Fruit fly (Drosophila melanogaster): Measurements from ENCODE around the gene Spn77Bc.
A peak's percentile ranks its signal among the peaks of the same experiment; 100 is the strongest.

Gene Spn77Bc

dm6 chr3L:20388983-20389382 lies 46.5 kb downstream of the Spn77Bc start (continued):
- TF ChIP-seq CG7963 (GFP tag; IDR thresholded peaks at IDR 0.05; ENCODE audit: partially characterized antibody) (no peak), cad (GFP tag; optimal IDR thresholded peaks at IDR 0.05) (no peak), CG14710 (tag; optimal IDR thresholded peaks at IDR 0.05) (no peak), CG2199 (GFP tag; IDR thresholded peaks at IDR 0.05) (no peak), Sry-β (GFP tag; optimal IDR thresholded peaks at IDR 0.05) (no peak), CG32532 (GFP tag; IDR thresholded peaks at IDR 0.05) (peak; percentile 55; the same call in 1 of the 2 replicates), tna (GFP tag; IDR thresholded peaks at IDR 0.05; ENCODE audit: partially characterized antibody) (no peak), CG7556 (GFP tag; optimal IDR thresholded peaks at IDR 0.05) (peak; percentile 4), kay (GFP tag; optimal IDR thresholded peaks at IDR 0.05) (peak; percentile 38), CG7372 (GFP tag; IDR thresholded peaks at IDR 0.05) (no peak), Sox100B (GFP tag; optimal IDR thresholded peaks at IDR 0.05) (no peak), nerfin-1 (tag; optimal IDR thresholded peaks at IDR 0.05) (no peak), CG11093 (GFP tag; IDR thresholded peaks at IDR 0.05) (no peak), CG9437 (GFP tag; optimal IDR thresholded peaks at IDR 0.05) (no peak), org-1 (GFP tag; optimal IDR thresholded peaks at IDR 0.05) (peak; percentile 36), CG14441 (GFP tag; IDR thresholded peaks at IDR 0.05) (peak; percentile 60; the same call in 1 of the 2 replicates), CG14860 (GFP tag; IDR thresholded peaks at IDR 0.05; ENCODE audit: partially characterized antibody) (no peak), CoRest (tag; optimal IDR thresholded peaks at IDR 0.05) (peak; percentile 21), Asciz (GFP tag; optimal IDR thresholded peaks at IDR 0.05) (no peak), Taf1 (GFP tag; IDR thresholded peaks at IDR 0.05) (no peak), CG13894 (tag; optimal IDR thresholded peaks at IDR 0.05) (peak; percentile 24), CG11696 (GFP tag; IDR thresholded peaks at IDR 0.05) (no peak), CG12219 (GFP tag; optimal IDR thresholded peaks at IDR 0.05) (peak; percentile 34), CG4360 (GFP tag; IDR thresholded peaks at IDR 0.05) (no peak), CG6765 (GFP tag; optimal IDR thresholded peaks at IDR 0.05) (no peak), CG10267 (tag; optimal IDR thresholded peaks at IDR 0.05) (no peak), kni (GFP tag; optimal IDR thresholded peaks at IDR 0.05) (no peak), jigr1 (GFP tag; IDR thresholded peaks at IDR 0.05) (no peak), scrt (GFP tag; optimal IDR thresholded peaks at IDR 0.05) (no peak), ssp (GFP tag; IDR thresholded peaks at IDR 0.05) (no peak), CG7987 (GFP tag; optimal IDR thresholded peaks at IDR 0.05) (peak; percentile 28), chn (GFP tag; optimal IDR thresholded peaks at IDR 0.05) (peak; percentile 18), Max (GFP tag; optimal IDR thresholded peaks at IDR 0.05) (peak; percentile 24), CG10321 (GFP tag; IDR thresholded peaks at IDR 0.05) (no peak), grau (tag; optimal IDR thresholded peaks at IDR 0.05) (peak; percentile 37), trem (tag; optimal IDR thresholded peaks at IDR 0.05) (no peak), D19B (GFP tag; optimal IDR thresholded peaks at IDR 0.05) (no peak), Bgb (GFP tag; IDR thresholded peaks at IDR 0.05; ENCODE audit: partially characterized antibody) (no peak), CG10959 (GFP tag; IDR thresholded peaks at IDR 0.05) (no peak), pita (GFP tag; optimal IDR thresholded peaks at IDR 0.05) (no peak), pros (GFP tag; optimal IDR thresholded peaks at IDR 0.05) (no peak), D19A (tag; optimal IDR thresholded peaks at IDR 0.05) (no peak), h (optimal IDR thresholded peaks at IDR 0.05) (no peak), zf30C (GFP tag; optimal IDR thresholded peaks at IDR 0.05) (peak; percentile 69), Rx (GFP tag; IDR thresholded peaks at IDR 0.05) (0 out of 2 replicates have a peak, but pooled peaks have one; percentile 21), Six4 (GFP tag; optimal IDR thresholded peaks at IDR 0.05) (no peak), CG12391 (tag; optimal IDR thresholded peaks at IDR 0.05) (peak; percentile 20), HLH4C (GFP tag; IDR thresholded peaks at IDR 0.05; ENCODE audit: partially characterized antibody) (no peak), tio (GFP tag; optimal IDR thresholded peaks at IDR 0.05) (no peak), CG8478 (optimal IDR thresholded peaks at IDR 0.05) (no peak), Camta (GFP tag; optimal IDR thresholded peaks at IDR 0.05) (no peak), CG4404 (GFP tag; IDR thresholded peaks at IDR 0.05) (no peak)
